Worm (Caenorhabditis elegans) whole organism, L1 larva: Measurements from ENCODE around the gene rom-1.
A peak's percentile ranks its signal among the peaks of the same experiment; 100 is the strongest.

Experiments used
- C16A3.4 ChIP-seq: fragments of 150-350 bp; optimal IDR thresholded peaks from 2 replicates; lab custom pipeline; 2014; ENCODE audit warnings: missing biosample characterization, missing genetic modification characterization
- C34B4.2 ChIP-seq: sonication (generic microtip); optimal IDR thresholded peaks from 2 replicates; lab custom pipeline; 2017; ENCODE audit warnings: mild to moderate bottlenecking, missing genetic modification characterization, missing compliant biosample characterization
- aha-1 ChIP-seq: fragments of 150-350 bp; optimal IDR thresholded peaks from 2 replicates; lab custom pipeline; 2014; ENCODE audit warnings: missing biosample characterization, missing genetic modification characterization
- aly-2 ChIP-seq: fragments of 150-350 bp; optimal IDR thresholded peaks from 2 replicates; lab custom pipeline; 2014; ENCODE audit warnings: missing biosample characterization, missing genetic modification characterization
- ceh-8 ChIP-seq: fragments of 200-800 bp; sonication (Bioruptor generic); optimal IDR thresholded peaks from 2 replicates; lab custom pipeline; 2018; ENCODE audit warnings: mild to moderate bottlenecking, missing genetic modification characterization, moderate library complexity, missing compliant biosample characterization
- ceh-82 ChIP-seq, 3 experiments: fragments of 150-350 bp in 1 of 3; sonication (generic microtip) in 2 of 3; optimal IDR thresholded peaks; 2 replicates each; lab custom pipeline; 2014 to 2017; ENCODE audit warnings: missing biosample characterization in 3 of 3, missing genetic modification characterization in 3 of 3
- ceh-90 ChIP-seq: sonication (generic microtip); optimal IDR thresholded peaks from 2 replicates; lab custom pipeline; 2016; ENCODE audit warnings: missing genetic modification characterization, missing compliant biosample characterization
- ces-1 ChIP-seq: fragments of 150-350 bp; optimal IDR thresholded peaks from 2 replicates; lab custom pipeline; 2014; ENCODE audit warnings: missing biosample characterization, missing genetic modification reagents, missing genetic modification characterization
- dsc-1 ChIP-seq: sonication (generic microtip); optimal IDR thresholded peaks from 2 replicates; lab custom pipeline; 2016; ENCODE audit warnings: mild to moderate bottlenecking, missing genetic modification characterization, missing compliant biosample characterization
- efl-1 ChIP-seq, 4 experiments: fragments of 150-350 bp; optimal IDR thresholded peaks in 3 of 4; peaks in 1 of 4; 1 replicate in 1 of 4; 2 replicates in 3 of 4; lab custom pipeline; 2014; ENCODE audit warnings: missing biosample characterization in 2 of 4, missing genetic modification characterization in 2 of 4, missing genetic modification reagents in 2 of 4
- egl-13 ChIP-seq: sonication (generic microtip); optimal IDR thresholded peaks from 2 replicates; lab custom pipeline; 2016; ENCODE audit warnings: missing genotype, missing genetic modification reagents, missing genetic modification characterization, missing compliant biosample characterization
- elt-2 ChIP-seq: sonication (generic microtip); optimal IDR thresholded peaks from 2 replicates; lab custom pipeline; 2016; ENCODE audit warnings: missing genetic modification characterization, mild to moderate bottlenecking, inconsistent platforms, missing compliant biosample characterization, missing genetic modification reagents
- fkh-10 ChIP-seq: sonication (generic microtip); optimal IDR thresholded peaks from 2 replicates; lab custom pipeline; 2017; ENCODE audit warnings: missing biosample characterization, missing genetic modification reagents, missing genetic modification characterization
- fkh-4 ChIP-seq: sonication (generic microtip); optimal IDR thresholded peaks from 2 replicates; lab custom pipeline; 2016; ENCODE audit warnings: missing compliant biosample characterization, missing genetic modification characterization, borderline replicate concordance
- fkh-8 ChIP-seq: sonication (generic microtip); optimal IDR thresholded peaks from 2 replicates; lab custom pipeline; 2016; ENCODE audit warnings: mild to moderate bottlenecking, missing genetic modification characterization, missing compliant biosample characterization
- fos-1 ChIP-seq: fragments of 150-350 bp; optimal IDR thresholded peaks from 2 replicates; lab custom pipeline; 2014; ENCODE audit warnings: missing biosample characterization, missing genetic modification characterization
- grh-1 ChIP-seq: fragments of 200-800 bp; sonication (Bioruptor generic); IDR thresholded peaks from 2 replicates; pipeline ENCODE4 v1.3.6; 2022; ENCODE audit warnings: missing genetic modification reagents, missing genetic modification characterization, missing compliant biosample characterization
- hpl-2 ChIP-seq: fragments of 150-350 bp; optimal IDR thresholded peaks from 2 replicates; lab custom pipeline; 2014; ENCODE audit warnings: missing biosample characterization, missing genetic modification reagents, missing genetic modification characterization
- isw-1 ChIP-seq: fragments of 200-800 bp; sonication (Bioruptor generic); IDR thresholded peaks from 2 replicates; pipeline ENCODE4 v1.3.6; 2022; ENCODE audit warnings: missing genetic modification characterization, missing compliant biosample characterization
- lin-14 ChIP-seq: fragments of 200-800 bp; sonication (Bioruptor generic); optimal IDR thresholded peaks from 2 replicates; lab custom pipeline; 2018; ENCODE audit warnings: mild to moderate bottlenecking, missing genetic modification characterization, moderate library complexity, missing compliant biosample characterization
- lin-35 ChIP-seq, 2 experiments: fragments of 150-350 bp; optimal IDR thresholded peaks; 2 replicates each; lab custom pipeline; 2014; ENCODE audit warnings: missing biosample characterization in 2 of 2, missing genetic modification characterization in 2 of 2, missing genetic modification reagents in 2 of 2
- lin-39 ChIP-seq: fragments of 150-350 bp; optimal IDR thresholded peaks from 2 replicates; lab custom pipeline; 2014; ENCODE audit warnings: missing biosample characterization, missing genetic modification reagents, missing genetic modification characterization
- mab-9 ChIP-seq: fragments of 200-800 bp; sonication (Bioruptor generic); IDR thresholded peaks from 2 replicates; pipeline ENCODE4 v1.3.6; 2022; ENCODE audit warnings: missing genetic modification reagents, missing genetic modification characterization, missing compliant biosample characterization
- nhr-11 ChIP-seq: fragments of 150-350 bp; optimal IDR thresholded peaks from 2 replicates; lab custom pipeline; 2014; ENCODE audit warnings: missing biosample characterization, missing genetic modification characterization
- nhr-19 ChIP-seq: fragments of 200-800 bp; sonication (Bioruptor generic); conservative IDR thresholded peaks from 2 replicates; pipeline ENCODE4 v1.3.6; 2022; ENCODE audit warnings: missing genetic modification characterization, missing compliant biosample characterization
- nhr-237 ChIP-seq: fragments of 150-350 bp; optimal IDR thresholded peaks from 2 replicates; lab custom pipeline; 2014; ENCODE audit warnings: missing biosample characterization, missing genetic modification characterization
- nhr-28 ChIP-seq: fragments of 150-350 bp; optimal IDR thresholded peaks from 2 replicates; lab custom pipeline; 2014; ENCODE audit warnings: missing biosample characterization, missing genetic modification characterization
- nhr-71 ChIP-seq: sonication (generic microtip); optimal IDR thresholded peaks from 2 replicates; lab custom pipeline; 2016; ENCODE audit warnings: mild to moderate bottlenecking, missing genetic modification characterization, moderate library complexity, missing compliant biosample characterization
- nhr-84 ChIP-seq: sonication (generic microtip); optimal IDR thresholded peaks from 2 replicates; lab custom pipeline; 2017; ENCODE audit warnings: missing biosample characterization, missing genetic modification characterization
- nhr-85 ChIP-seq: sonication (generic microtip); peaks from one replicate; lab custom pipeline; 2016; ENCODE audit warnings: missing genetic modification characterization, inconsistent platforms, missing compliant biosample characterization
- nhr-90 ChIP-seq: sonication (generic microtip); optimal IDR thresholded peaks from 2 replicates; lab custom pipeline; 2016; ENCODE audit warnings: mild to moderate bottlenecking, missing genetic modification characterization, missing compliant biosample characterization; ENCODE audit not compliant: poor library complexity
- pag-3 ChIP-seq: sonication (generic microtip); optimal IDR thresholded peaks from 2 replicates; lab custom pipeline; 2017; ENCODE audit warnings: missing genetic modification characterization, mild to moderate bottlenecking, missing compliant biosample characterization, antibody characterized with exemption, borderline replicate concordance; ENCODE audit not compliant: insufficient read depth
- rnt-1 ChIP-seq: sonication (generic microtip); optimal IDR thresholded peaks from 2 replicates; lab custom pipeline; 2016; ENCODE audit warnings: mild to moderate bottlenecking, missing genetic modification characterization, moderate library complexity, missing compliant biosample characterization
- skn-1 ChIP-seq: fragments of 150-350 bp; optimal IDR thresholded peaks from 2 replicates; lab custom pipeline; 2014; ENCODE audit warnings: missing biosample characterization, missing genetic modification characterization
- snpc-4 ChIP-seq: fragments of 150-350 bp; optimal IDR thresholded peaks from 2 replicates; lab custom pipeline; 2014; ENCODE audit warnings: missing biosample characterization, missing genetic modification characterization
- sptf-1 ChIP-seq: fragments of 150-350 bp; optimal IDR thresholded peaks from 2 replicates; lab custom pipeline; 2014; ENCODE audit warnings: missing biosample characterization, missing genetic modification characterization
- swsn-7 ChIP-seq: sonication (generic microtip); optimal IDR thresholded peaks from 2 replicates; lab custom pipeline; 2016; ENCODE audit warnings: missing genetic modification characterization, missing compliant biosample characterization
- tbx-2 ChIP-seq: sonication (generic microtip); optimal IDR thresholded peaks from 2 replicates; lab custom pipeline; 2016; ENCODE audit warnings: missing genetic modification characterization, missing compliant biosample characterization
- unc-62 ChIP-seq: fragments of 150-350 bp; optimal IDR thresholded peaks from 2 replicates; lab custom pipeline; 2014; ENCODE audit warnings: missing biosample characterization, missing genetic modification reagents, missing genetic modification characterization
- unc-86 ChIP-seq: sonication (generic microtip); optimal IDR thresholded peaks from 2 replicates; lab custom pipeline; 2016; ENCODE audit warnings: missing genetic modification characterization, missing compliant biosample characterization
- vab-15 ChIP-seq: sonication (generic microtip); optimal IDR thresholded peaks from 2 replicates; lab custom pipeline; 2017; ENCODE audit warnings: missing genotype, mild to moderate bottlenecking, missing genetic modification characterization, missing compliant biosample characterization
- xbp-1 ChIP-seq: sonication (generic microtip); optimal IDR thresholded peaks from 2 replicates; lab custom pipeline; 2016; ENCODE audit warnings: missing genetic modification characterization, missing compliant biosample characterization
- zag-1 ChIP-seq: fragments of 150-350 bp; optimal IDR thresholded peaks from 2 replicates; lab custom pipeline; 2014; ENCODE audit warnings: missing biosample characterization, missing genetic modification characterization
- ztf-11 ChIP-seq, 2 experiments: sonication (generic microtip); optimal IDR thresholded peaks; 2 replicates each; lab custom pipeline; 2016 to 2017; ENCODE audit warnings: missing genetic modification characterization in 2 of 2, missing biosample characterization in 1 of 2, missing compliant biosample characterization in 1 of 2
- ztf-4 ChIP-seq: fragments of 150-350 bp; optimal IDR thresholded peaks from 2 replicates; lab custom pipeline; 2014; ENCODE audit warnings: missing biosample characterization, missing genetic modification characterization

rom-1 gene

ce11 chrIII:4913736-4914135, 6.7 kb downstream of the rom-1 start:
- TF ChIP-seq nhr-71 (tag; lab: Kevin White, UChicago) (no peak), aly-2 (tag; lab: Kevin White, UChicago) (no peak), mab-9 (no peak), sptf-1 (no peak), lin-14 (GFP tag; lab: Kevin White, UChicago) (no peak), fkh-10 (GFP tag; lab: Kevin White, UChicago) (no peak), zag-1 (tag; lab: Kevin White, UChicago) (no peak), ces-1 (GFP tag; lab: Kevin White, UChicago) (no peak), fkh-4 (tag; lab: Kevin White, UChicago) (no peak), pag-3 (tag; lab: Kevin White, UChicago) (no peak), fkh-8 (tag; lab: Kevin White, UChicago) (no peak), swsn-7 (no peak), nhr-237 (no peak)
- TF ChIP-seq, all 84 proteins: peak for 0

ce11 chrIII:4917077-4917476, 10.1 kb downstream of the rom-1 start, which contains the start of gene rars-1:
rars-1 (minus strand) TSS chrIII:4917177.
- TF ChIP-seq nhr-84 (tag; lab: Kevin White, UChicago) (no peak), ceh-82 (tag; optimal IDR thresholded peaks at IDR 0.05; lab: Kevin White, UChicago) (no peak), efl-1 (optimal IDR thresholded peaks at IDR 0.05; lab: Kevin White, UChicago) (no peak), efl-1 (GFP tag; optimal IDR thresholded peaks at IDR 0.05 in 1 of 2; lab: Kevin White, UChicago) (peak in 1 of 2 experiments; percentile 52)

ce11 chrIII:4917960-4918712, 11.1 kb downstream of the rom-1 start, which contains the start of gene rpb-8:
rpb-8 (minus strand) TSS chrIII:4918008.
- TF ChIP-seq nhr-85 (tag; lab: Kevin White, UChicago) (no peak), ceh-82 (tag; optimal IDR thresholded peaks at IDR 0.05; lab: Kevin White, UChicago) (peak in 2 of 3 experiments; percentile 28 to 71), unc-86 (tag; lab: Kevin White, UChicago) (no peak), nhr-11 (no peak), C16A3.4 (tag; lab: Kevin White, UChicago) (peak; percentile 69), efl-1 (optimal IDR thresholded peaks at IDR 0.05; lab: Kevin White, UChicago) (peak; percentile 87 to 93), efl-1 (GFP tag; optimal IDR thresholded peaks at IDR 0.05 in 1 of 2; lab: Kevin White, UChicago) (peak; percentile 93 to 99), elt-2 (tag; lab: Kevin White, UChicago) (no peak), hpl-2 (GFP tag; lab: Kevin White, UChicago) (peak; percentile 19), fos-1 (no peak), zag-1 (tag; lab: Kevin White, UChicago) (no peak), nhr-19 (GFP tag; lab: Robert Waterston, UW) (peak; percentile 35), nhr-90 (tag; lab: Kevin White, UChicago) (peak; percentile 17), unc-62 (GFP tag; lab: Kevin White, UChicago) (no peak), dsc-1 (no peak), grh-1 (no peak), nhr-28 (tag; lab: Kevin White, UChicago) (no peak), ztf-11 (tag; optimal IDR thresholded peaks at IDR 0.05; lab: Kevin White, UChicago) (no peak), fkh-8 (tag; lab: Kevin White, UChicago) (peak; percentile 32), ceh-8 (GFP tag; lab: Kevin White, UChicago) (no peak), ceh-90 (tag; lab: Kevin White, UChicago) (peak; percentile 27), sptf-1 (no peak), egl-13 (no peak), nhr-237 (no peak), snpc-4 (tag; lab: Kevin White, UChicago) (no peak), vab-15 (no peak), C34B4.2 (no peak), rnt-1 (peak; percentile 74), skn-1 (tag; lab: Kevin White, UChicago) (peak; percentile 53), pag-3 (tag; lab: Kevin White, UChicago) (no peak), aha-1 (tag; lab: Kevin White, UChicago) (no peak), xbp-1 (tag; lab: Kevin White, UChicago) (peak; percentile 29), lin-39 (tag; lab: Kevin White, UChicago) (no peak), ztf-4 (tag; lab: Kevin White, UChicago) (peak; percentile 7), ces-1 (GFP tag; lab: Kevin White, UChicago) (no peak), lin-35 (GFP tag; optimal IDR thresholded peaks at IDR 0.05; lab: Kevin White, UChicago) (peak; percentile 94 to 96), tbx-2 (tag; lab: Kevin White, UChicago) (peak; percentile 38), isw-1 (peak; percentile 2; the same call in 1 of the 2 replicates), swsn-7 (peak; percentile 29)
